Worm (Caenorhabditis elegans) whole organism, L1 larva: ENCODE results near the gene hsp-3.

ENCODE experiments used
- dpl-1 ChIP-seq, 3 experiments: fragments of 150-350 bp in 2 of 3; sonication (generic microtip) in 1 of 3; optimal IDR thresholded peaks; 2 replicates each; lab custom pipeline; 2014 to 2017; ENCODE audit warnings: missing biosample characterization in 3 of 3, missing genetic modification characterization in 3 of 3, missing genetic modification reagents in 3 of 3
- fkh-10 ChIP-seq: sonication (generic microtip); optimal IDR thresholded peaks from 2 replicates; lab custom pipeline; 2017; ENCODE audit warnings: missing biosample characterization, missing genetic modification reagents, missing genetic modification characterization
- lin-13 ChIP-seq: fragments of 150-350 bp; optimal IDR thresholded peaks from 2 replicates; lab custom pipeline; 2014; ENCODE audit warnings: missing biosample characterization, missing genetic modification reagents, missing genetic modification characterization

DNA sequence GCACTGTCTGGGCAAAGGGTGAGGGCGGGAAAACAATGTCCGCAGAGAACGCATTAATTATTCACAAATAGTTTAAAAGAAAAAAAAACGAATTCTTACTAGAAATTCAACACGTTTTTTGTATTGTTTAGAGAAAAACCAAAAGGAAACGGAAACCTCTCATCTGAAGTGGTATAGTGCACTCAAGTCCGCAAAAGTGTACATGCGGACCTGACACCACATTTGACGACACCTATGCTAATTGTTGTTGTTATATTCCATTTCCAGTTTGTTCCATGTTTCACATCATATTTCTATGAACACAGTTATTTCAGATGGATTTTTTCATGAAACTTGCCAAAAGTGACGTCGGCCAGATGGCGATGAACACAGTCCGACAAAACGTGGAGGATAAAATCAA, 39.2 kb downstream of the hsp-3 start, which contains the start of gene C45B2.6:
- TF ChIP-seq fkh-10 (GFP tag; lab: Kevin White, UChicago) (no peak), dpl-1 (GFP tag; optimal IDR thresholded peaks at IDR 0.05; lab: Kevin White, UChicago) (peak in 2 of 3 experiments; percentile 3 to 23), lin-13 (GFP tag; lab: Kevin White, UChicago) (no peak)
